Fruit fly (Drosophila melanogaster) whole organism, adult: ENCODE measurements around the gene ND-39.

Experiments used
- CG11617 ChIP-seq: fragments of 200-800 bp; sonication (Bioruptor generic); optimal IDR thresholded peaks from 2 replicates; lab custom pipeline; 2017; ENCODE audit warnings: mild to moderate bottlenecking, missing biosample characterization, missing genetic modification reagents, missing genetic modification characterization
- CG12768 ChIP-seq: fragments of 200-800 bp; sonication (Bioruptor generic); optimal IDR thresholded peaks from 2 replicates; lab custom pipeline; 2017; ENCODE audit warnings: missing biosample characterization, missing genetic modification characterization, mild to moderate bottlenecking, moderate library complexity, missing genetic modification reagents
- CG14711 ChIP-seq: fragments of 200-800 bp; sonication (Bioruptor generic); optimal IDR thresholded peaks from 2 replicates; lab custom pipeline; 2018; ENCODE audit warnings: missing biosample characterization, mild to moderate bottlenecking, missing genetic modification characterization, moderate library complexity
- CG1620 ChIP-seq: fragments of 200-800 bp; sonication (Bioruptor generic); optimal IDR thresholded peaks from 2 replicates; lab custom pipeline; 2016; ENCODE audit warnings: missing biosample characterization, missing genetic modification characterization
- CG33017 ChIP-seq: fragments of 200-800 bp; sonication (Bioruptor generic); optimal IDR thresholded peaks from 2 replicates; lab custom pipeline; 2018; ENCODE audit warnings: missing biosample characterization, mild to moderate bottlenecking, missing genetic modification characterization, moderate library complexity
- CG5204 ChIP-seq: fragments of 200-800 bp; sonication (Bioruptor generic); optimal IDR thresholded peaks from 2 replicates; lab custom pipeline; 2016; ENCODE audit warnings: missing biosample characterization, missing genetic modification characterization
- CG7045 ChIP-seq: fragments of 200-800 bp; sonication (Bioruptor generic); optimal IDR thresholded peaks from 2 replicates; lab custom pipeline; 2017; ENCODE audit warnings: missing biosample characterization, mild to moderate bottlenecking, missing genetic modification characterization
- CG7101 ChIP-seq: fragments of 200-800 bp; sonication (Bioruptor generic); optimal IDR thresholded peaks from 2 replicates; lab custom pipeline; 2018; ENCODE audit warnings: missing biosample characterization, mild to moderate bottlenecking, missing genetic modification characterization, moderate library complexity
- Clk ChIP-seq: fragments of 200-800 bp; sonication (Bioruptor generic); optimal IDR thresholded peaks from 2 replicates; lab custom pipeline; 2017; ENCODE audit warnings: missing biosample characterization, missing genetic modification characterization
- Crg-1 ChIP-seq: fragments of 200-800 bp; sonication (Bioruptor generic); optimal IDR thresholded peaks from 2 replicates; lab custom pipeline; 2016; ENCODE audit warnings: missing biosample characterization, missing genetic modification characterization
- Hr96 ChIP-seq: fragments of 200-800 bp; sonication (Bioruptor generic); optimal IDR thresholded peaks from 2 replicates; lab custom pipeline; 2016; ENCODE audit warnings: missing biosample characterization, missing genetic modification characterization
- Mnt ChIP-seq: fragments of 200-800 bp; sonication (Bioruptor generic); optimal IDR thresholded peaks from 2 replicates; lab custom pipeline; 2016; ENCODE audit warnings: missing biosample characterization, mild to moderate bottlenecking, missing genetic modification characterization
- bab1 ChIP-seq: fragments of 200-800 bp; sonication (Bioruptor generic); optimal IDR thresholded peaks from 3 replicates; lab custom pipeline; 2019; ENCODE audit warnings: missing biosample characterization, mild to moderate bottlenecking, missing genetic modification characterization, moderate library complexity
- cic ChIP-seq: fragments of 200-800 bp; sonication (Bioruptor generic); optimal IDR thresholded peaks from 2 replicates; lab custom pipeline; 2017; ENCODE audit warnings: missing biosample characterization, mild to moderate bottlenecking, missing genetic modification characterization, moderate library complexity
- cnc ChIP-seq, 2 experiments: fragments of >200 bp; optimal IDR thresholded peaks; 2 replicates each; lab custom pipeline; 2017
- kay ChIP-seq: fragments of 200-800 bp; sonication (Bioruptor generic); peaks from one replicate; lab custom pipeline; 2016; ENCODE audit warnings: missing biosample characterization, missing genetic modification characterization, borderline replicate concordance
- ovo ChIP-seq: fragments of 200-800 bp; sonication (Bioruptor generic); optimal IDR thresholded peaks from 2 replicates; lab custom pipeline; 2016; ENCODE audit warnings: missing biosample characterization, missing genetic modification characterization
- pad ChIP-seq: fragments of 200-800 bp; sonication (Bioruptor generic); optimal IDR thresholded peaks from 3 replicates; lab custom pipeline; 2017; ENCODE audit warnings: missing biosample characterization, missing genetic modification characterization, mild to moderate bottlenecking, moderate library complexity, missing genetic modification reagents
- tj ChIP-seq: fragments of 200-800 bp; sonication (Bioruptor generic); optimal IDR thresholded peaks from 3 replicates; lab custom pipeline; 2017; ENCODE audit warnings: missing biosample characterization, mild to moderate bottlenecking, missing genetic modification characterization, moderate library complexity
- toe ChIP-seq: fragments of 200-800 bp; sonication (Bioruptor generic); optimal IDR thresholded peaks from 2 replicates; lab custom pipeline; 2016; ENCODE audit warnings: missing biosample characterization, missing genetic modification characterization

The ND-39 gene

DNA sequence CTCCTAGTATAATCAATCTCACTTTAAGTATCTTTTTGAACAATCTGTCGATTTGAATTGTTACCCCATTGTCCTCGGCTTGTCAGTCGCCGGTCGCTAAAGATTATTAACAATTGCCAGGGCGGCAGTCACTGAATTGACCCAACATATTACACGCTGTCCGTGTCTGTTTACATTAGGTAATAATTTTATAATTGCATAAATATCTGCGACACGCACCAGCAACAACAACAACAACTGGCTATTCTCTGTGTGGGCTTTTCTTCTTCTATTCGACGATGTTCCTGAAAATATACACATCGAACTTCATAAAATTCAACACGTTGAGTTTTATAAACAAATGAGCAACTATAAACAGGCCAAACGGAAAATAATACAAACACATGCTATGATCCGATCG lies 43.1 kb upstream of the ND-39 start:
- TF ChIP-seq CG1620 (GFP tag; lab: Kevin White, UChicago) (no peak), CG12768 (GFP tag; lab: Kevin White, UChicago) (no peak), CG7045 (GFP tag; lab: Kevin White, UChicago) (no peak), Hr96 (GFP tag; lab: Kevin White, UChicago) (no peak), cic (GFP tag; lab: Kevin White, UChicago) (no peak), CG7101 (tag; lab: Kevin White, UChicago) (no peak), CG14711 (tag; lab: Kevin White, UChicago) (no peak), ovo (no peak), CG11617 (GFP tag; lab: Kevin White, UChicago) (no peak), kay (GFP tag; lab: Kevin White, UChicago) (no peak), CG5204 (GFP tag; lab: Kevin White, UChicago) (no peak), Clk (GFP tag; lab: Kevin White, UChicago) (no peak), bab1 (no peak), toe (GFP tag; lab: Kevin White, UChicago) (no peak), cnc (optimal IDR thresholded peaks at IDR 0.05; lab: Kevin White, UChicago) (no peak), tj (GFP tag; lab: Kevin White, UChicago) (no peak)

DNA sequence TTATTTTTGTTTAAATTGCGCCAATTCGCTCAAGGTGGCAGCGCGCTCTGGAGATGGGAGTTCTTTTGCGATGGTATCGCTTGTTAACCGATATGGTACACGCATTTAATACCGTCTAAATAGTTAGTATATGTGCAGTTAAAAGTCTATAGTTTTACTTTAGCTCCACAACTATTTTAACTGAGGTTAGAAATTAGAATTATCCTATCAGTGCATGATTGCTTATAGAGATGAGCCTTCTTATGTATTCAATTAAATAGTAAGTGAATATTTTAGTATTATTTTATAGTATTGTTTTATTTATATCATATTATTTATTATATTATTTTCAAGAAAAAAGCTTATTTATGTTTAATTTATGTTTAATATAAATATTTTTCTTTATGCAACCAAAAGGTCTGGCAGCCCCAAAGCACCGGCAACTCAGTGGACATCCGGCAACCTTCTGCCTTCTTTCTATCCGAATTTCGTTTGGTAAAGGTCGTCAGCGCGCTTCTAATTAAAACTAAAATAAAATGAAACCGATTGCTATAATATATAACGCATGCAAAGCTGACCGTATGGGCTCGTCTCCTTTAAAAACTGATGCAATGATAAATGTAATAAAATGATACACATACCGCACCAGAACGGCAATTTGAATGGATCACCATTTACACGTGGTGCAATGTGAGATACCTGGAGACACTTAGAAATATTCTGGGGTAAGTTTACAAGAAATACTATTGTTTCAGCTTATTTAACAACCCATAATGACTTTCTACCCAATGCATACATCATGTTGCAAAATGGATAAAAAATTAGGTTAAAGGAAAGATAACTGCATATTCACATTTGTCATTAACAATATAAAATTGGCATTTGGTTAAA lies 38.8 kb upstream of the ND-39 start, which contains the start of gene CG5199:
CG5199 (minus strand) TSS at position 52 of the 870 bp plus-strand sequence.
- TF ChIP-seq toe (GFP tag; lab: Kevin White, UChicago) (peak; percentile 53), ovo (peak; percentile 34), Mnt (peak; percentile 83), kay (GFP tag; lab: Kevin White, UChicago) (no peak), CG5204 (GFP tag; lab: Kevin White, UChicago) (peak; percentile 26), CG1620 (GFP tag; lab: Kevin White, UChicago) (no peak), CG7101 (tag; lab: Kevin White, UChicago) (peak; percentile 71), CG7045 (GFP tag; lab: Kevin White, UChicago) (peak; percentile 55), CG11617 (GFP tag; lab: Kevin White, UChicago) (peak; percentile 72), Hr96 (GFP tag; lab: Kevin White, UChicago) (no peak), CG12768 (GFP tag; lab: Kevin White, UChicago) (peak; percentile 56), cic (GFP tag; lab: Kevin White, UChicago) (no peak), bab1 (no peak), tj (GFP tag; lab: Kevin White, UChicago) (peak; percentile 28), pad (peak; percentile 49), cnc (optimal IDR thresholded peaks at IDR 0.05; lab: Kevin White, UChicago) (no peak), CG33017 (peak; percentile 13), CG14711 (tag; lab: Kevin White, UChicago) (peak; percentile 60), Crg-1 (peak; percentile 14), Clk (GFP tag; lab: Kevin White, UChicago) (no peak)

DNA sequence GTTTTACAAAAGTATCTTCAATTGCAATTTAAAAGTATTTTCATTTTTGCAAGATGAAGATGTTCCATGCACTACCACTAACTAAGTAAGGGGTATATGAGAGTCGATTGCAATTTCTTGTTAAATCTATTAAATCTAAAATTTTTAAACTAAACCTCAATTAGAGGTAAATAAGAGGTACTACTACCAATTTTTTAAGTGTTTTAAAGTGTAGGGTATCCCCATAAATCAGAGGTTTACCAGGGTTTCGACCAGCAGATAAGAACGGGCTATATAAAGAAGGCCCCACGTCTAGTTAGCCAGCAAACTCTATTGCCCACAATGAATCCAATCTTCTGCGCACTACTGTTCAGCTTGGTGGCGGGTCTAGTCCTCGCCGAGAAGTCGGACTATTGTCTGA lies 31.5 kb upstream of the ND-39 start, which contains the start of gene mag:
mag (plus strand) TSS at position 301 of the 400 bp plus-strand sequence.
- TF ChIP-seq ovo (no peak), Mnt (no peak)

DNA sequence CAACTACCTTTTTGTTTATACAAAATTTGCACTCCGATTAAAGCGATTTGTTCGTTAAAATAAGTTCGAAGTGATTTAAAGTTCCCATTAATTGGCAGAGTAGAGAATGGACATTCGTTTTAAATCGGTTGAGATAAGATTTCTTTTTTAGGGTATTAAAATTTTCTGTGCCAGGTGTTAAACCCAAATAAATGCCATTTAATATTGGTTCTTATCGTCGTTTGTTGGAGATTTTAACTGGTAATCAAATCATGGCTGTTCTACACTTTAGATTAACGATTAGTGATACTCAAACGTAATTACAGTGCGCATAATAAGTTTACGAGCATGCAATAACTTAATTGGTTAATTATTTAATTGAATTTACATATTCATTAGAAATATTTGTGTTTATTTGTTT lies 29.5 kb upstream of the ND-39 start:
- TF ChIP-seq bab1 (no peak), tj (GFP tag; lab: Kevin White, UChicago) (no peak), CG1620 (GFP tag; lab: Kevin White, UChicago) (no peak), CG5204 (GFP tag; lab: Kevin White, UChicago) (no peak), cic (GFP tag; lab: Kevin White, UChicago) (no peak), CG11617 (GFP tag; lab: Kevin White, UChicago) (no peak), Clk (GFP tag; lab: Kevin White, UChicago) (no peak), CG7045 (GFP tag; lab: Kevin White, UChicago) (no peak)

DNA sequence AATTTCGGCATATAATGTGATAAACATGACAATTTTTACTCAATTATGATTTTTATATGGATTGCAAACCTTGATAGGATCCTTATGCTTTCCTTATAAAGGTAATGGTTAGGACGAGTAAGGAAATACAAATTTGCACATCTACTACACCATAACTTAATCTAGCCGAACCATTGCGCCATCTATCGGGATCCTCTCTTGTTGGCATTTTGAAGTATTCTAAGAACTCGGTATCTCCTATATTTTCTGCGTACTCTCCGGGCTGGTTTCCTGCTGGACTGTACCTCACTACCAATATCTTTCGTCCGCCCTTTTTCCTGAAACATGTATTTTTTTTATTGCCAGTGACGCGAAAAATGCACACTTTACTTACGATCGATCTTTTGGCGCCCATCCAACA lies 27.2 kb upstream of the ND-39 start, which contains the start of gene atk:
atk (minus strand) TSS at position 186 of the 400 bp plus-strand sequence.
- TF ChIP-seq ovo (no peak), bab1 (no peak), Crg-1 (no peak), cnc (optimal IDR thresholded peaks at IDR 0.05; lab: Kevin White, UChicago) (no peak), Mnt (no peak), tj (GFP tag; lab: Kevin White, UChicago) (no peak), CG7101 (tag; lab: Kevin White, UChicago) (no peak), pad (no peak), Hr96 (GFP tag; lab: Kevin White, UChicago) (no peak), CG14711 (tag; lab: Kevin White, UChicago) (no peak), Clk (GFP tag; lab: Kevin White, UChicago) (no peak), cic (GFP tag; lab: Kevin White, UChicago) (no peak), CG7045 (GFP tag; lab: Kevin White, UChicago) (no peak), CG1620 (GFP tag; lab: Kevin White, UChicago) (no peak), CG5204 (GFP tag; lab: Kevin White, UChicago) (no peak), CG11617 (GFP tag; lab: Kevin White, UChicago) (no peak), CG12768 (GFP tag; lab: Kevin White, UChicago) (no peak), toe (GFP tag; lab: Kevin White, UChicago) (no peak), CG33017 (no peak), kay (GFP tag; lab: Kevin White, UChicago) (no peak)
